Fruit fly (Drosophila melanogaster): ENCODE measurements around the gene CG3402.

Gene CG3402

dm6 chr3L:616482-617148 lies 36.1 kb downstream of the CG3402 start (continued):
- no peak for TF ChIP-seq Hmx (GFP tag; optimal IDR thresholded peaks at IDR 0.05)
- TF ChIP-seq zf30C (GFP tag; optimal IDR thresholded peaks at IDR 0.05): no peak
- no peak for TF ChIP-seq al (GFP tag; IDR thresholded peaks at IDR 0.05)
- TF ChIP-seq klu (GFP tag; IDR thresholded peaks at IDR 0.05): no peak
- no peak for TF ChIP-seq Max (GFP tag; optimal IDR thresholded peaks at IDR 0.05)
- TF ChIP-seq ttk (GFP tag; IDR thresholded peaks at IDR 0.05): no peak
- TF ChIP-seq Adf1 (GFP tag; IDR thresholded peaks at IDR 0.05): peak; percentile 88
- no peak for TF ChIP-seq gsb-n (tag; optimal IDR thresholded peaks at IDR 0.05)
- no peak for TF ChIP-seq cato (GFP tag; optimal IDR thresholded peaks at IDR 0.05; ENCODE audit: borderline replicate concordance)
- TF ChIP-seq CG31365 (tag; optimal IDR thresholded peaks at IDR 0.05): no peak
- TF ChIP-seq Dp (GFP tag; optimal IDR thresholded peaks at IDR 0.05): no peak
- no peak for TF ChIP-seq ro (GFP tag; IDR thresholded peaks at IDR 0.05)
- no peak for TF ChIP-seq danr (GFP tag; IDR thresholded peaks at IDR 0.05)
- TF ChIP-seq amos (GFP tag; IDR thresholded peaks at IDR 0.05; ENCODE audit: partially characterized antibody): peak; percentile 21; the same call in 1 of the 2 replicates
- no peak for TF ChIP-seq jigr1 (GFP tag; IDR thresholded peaks at IDR 0.05)
- TF ChIP-seq CG9215 (GFP tag; IDR thresholded peaks at IDR 0.05): no peak
- TF ChIP-seq CG17186 (GFP tag; optimal IDR thresholded peaks at IDR 0.05): no peak
- peak; percentile 5 for TF ChIP-seq CG15269 (tag; optimal IDR thresholded peaks at IDR 0.05)
- no peak for TF ChIP-seq CG30431 (GFP tag; optimal IDR thresholded peaks at IDR 0.05)
- no peak for TF ChIP-seq CG11085 (GFP tag; IDR thresholded peaks at IDR 0.05)
- TF ChIP-seq CG10462 (GFP tag; optimal IDR thresholded peaks at IDR 0.05): no peak
- no peak for TF ChIP-seq toy (GFP tag; IDR thresholded peaks at IDR 0.05)
- TF ChIP-seq NfI (GFP tag; optimal IDR thresholded peaks at IDR 0.05): no peak
- TF ChIP-seq bab2 (GFP tag; optimal IDR thresholded peaks at IDR 0.05): no peak
- no peak for TF ChIP-seq CrebB (tag; optimal IDR thresholded peaks at IDR 0.05)
- TF ChIP-seq CG4282 (GFP tag; optimal IDR thresholded peaks at IDR 0.05): no peak
- TF ChIP-seq CG4328 (GFP tag; optimal IDR thresholded peaks at IDR 0.05): no peak
- no peak for TF ChIP-seq HLHmδ (GFP tag; optimal IDR thresholded peaks at IDR 0.05)
- no peak for TF ChIP-seq CG3407 (GFP tag; optimal IDR thresholded peaks at IDR 0.05)
- no peak for TF ChIP-seq p53 (GFP tag; optimal IDR thresholded peaks at IDR 0.05)
- no peak for TF ChIP-seq CG2116 (GFP tag; optimal IDR thresholded peaks at IDR 0.05)
- no peak for TF ChIP-seq zen (tag; optimal IDR thresholded peaks at IDR 0.05)
- no peak for TF ChIP-seq ac (GFP tag; optimal IDR thresholded peaks at IDR 0.05)
- TF ChIP-seq CG8388 (GFP tag; optimal IDR thresholded peaks at IDR 0.05): no peak
- no peak for TF ChIP-seq CG18619 (GFP tag; optimal IDR thresholded peaks at IDR 0.05)
- TF ChIP-seq HLH4C (GFP tag; IDR thresholded peaks at IDR 0.05; ENCODE audit: partially characterized antibody): no peak; the same call in 2 of the 3 replicates
- no peak for TF ChIP-seq CG32772 (GFP tag; IDR thresholded peaks at IDR 0.05)
- TF ChIP-seq CG2129 (GFP tag; IDR thresholded peaks at IDR 0.05; ENCODE audit: partially characterized antibody): no peak
- no peak for TF ChIP-seq sisA (GFP tag; IDR thresholded peaks at IDR 0.05)
- TF ChIP-seq CG17802 (tag; optimal IDR thresholded peaks at IDR 0.05): no peak
- no peak for TF ChIP-seq CG4404 (GFP tag; IDR thresholded peaks at IDR 0.05)
- no peak for TF ChIP-seq stwl (tag; optimal IDR thresholded peaks at IDR 0.05)
- TF ChIP-seq CG16813 (GFP tag; IDR thresholded peaks at IDR 0.05; ENCODE audit: partially characterized antibody): no peak
- TF ChIP-seq CG1024 (GFP tag; IDR thresholded peaks at IDR 0.05): no peak
- no peak for TF ChIP-seq fu2 (GFP tag; optimal IDR thresholded peaks at IDR 0.05)
- TF ChIP-seq NFAT (GFP tag; IDR thresholded peaks at IDR 0.05): peak; percentile 39; the same call in 1 of the 2 replicates
- TF ChIP-seq Lpt (GFP tag; optimal IDR thresholded peaks at IDR 0.05): no peak
- peak; percentile 5 for TF ChIP-seq nerfin-1 (tag; optimal IDR thresholded peaks at IDR 0.05)
- TF ChIP-seq CG7357 (GFP tag; IDR thresholded peaks at IDR 0.05): no peak
- 0 out of 3 replicates have a peak, but pooled peaks have one; percentile 54 for TF ChIP-seq CG11456 (GFP tag; IDR thresholded peaks at IDR 0.05)
- no peak for TF ChIP-seq CG12942 (GFP tag; optimal IDR thresholded peaks at IDR 0.05)

Measured in whole organism, embryonic.